Fruit fly (Drosophila melanogaster): ENCODE data around the gene CG10340.

dm6 chr3R:16571215-16571614, 43.0 kb downstream of the CG10340 start, which contains the start of gene CG14891:
- TF ChIP-seq usp (GFP tag; optimal IDR thresholded peaks at IDR 0.05) (no peak), lola (GFP tag; optimal IDR thresholded peaks at IDR 0.05) (no peak), N (GFP tag; optimal IDR thresholded peaks at IDR 0.05) (no peak), rgr (GFP tag; optimal IDR thresholded peaks at IDR 0.05) (no peak), psq (GFP tag; optimal IDR thresholded peaks at IDR 0.05) (no peak), sv (GFP tag; optimal IDR thresholded peaks at IDR 0.05) (no peak), Dfd (GFP tag; optimal IDR thresholded peaks at IDR 0.05) (no peak), h (GFP tag; optimal IDR thresholded peaks at IDR 0.05) (no peak), Jra (GFP tag; optimal IDR thresholded peaks at IDR 0.05) (no peak), Abd-B (GFP tag; optimal IDR thresholded peaks at IDR 0.05) (no peak)
